Worm (Caenorhabditis elegans) whole organism, L3 larva: ENCODE data around the gene gly-8.

Experiments
- aly-2 ChIP-seq: fragments of 150-350 bp; optimal IDR thresholded peaks from 2 replicates; lab custom pipeline; 2014; ENCODE audit warnings: missing biosample characterization, missing genetic modification characterization
- elt-3 ChIP-seq, 3 experiments: fragments of 150-350 bp in 1 of 3; sonication (generic microtip) in 2 of 3; optimal IDR thresholded peaks; 2 replicates in 2 of 3; 4 replicates in 1 of 3; lab custom pipeline; 2014 to 2017; ENCODE audit warnings: missing biosample characterization in 3 of 3, missing genetic modification characterization in 3 of 3
- hmg-11 ChIP-seq: sonication (generic microtip); optimal IDR thresholded peaks from 2 replicates; lab custom pipeline; 2016; ENCODE audit warnings: missing genetic modification characterization, missing compliant biosample characterization
- snpc-4 ChIP-seq: fragments of 150-350 bp; optimal IDR thresholded peaks from 2 replicates; lab custom pipeline; 2014; ENCODE audit warnings: missing biosample characterization, missing genetic modification characterization
- tbx-2 ChIP-seq: sonication (generic microtip); optimal IDR thresholded peaks from 2 replicates; lab custom pipeline; 2016; ENCODE audit warnings: mild to moderate bottlenecking, missing genetic modification characterization, missing compliant biosample characterization
- zag-1 ChIP-seq: fragments of 150-350 bp; optimal IDR thresholded peaks from 2 replicates; lab custom pipeline; 2014; ENCODE audit warnings: missing biosample characterization, missing genetic modification characterization

DNA sequence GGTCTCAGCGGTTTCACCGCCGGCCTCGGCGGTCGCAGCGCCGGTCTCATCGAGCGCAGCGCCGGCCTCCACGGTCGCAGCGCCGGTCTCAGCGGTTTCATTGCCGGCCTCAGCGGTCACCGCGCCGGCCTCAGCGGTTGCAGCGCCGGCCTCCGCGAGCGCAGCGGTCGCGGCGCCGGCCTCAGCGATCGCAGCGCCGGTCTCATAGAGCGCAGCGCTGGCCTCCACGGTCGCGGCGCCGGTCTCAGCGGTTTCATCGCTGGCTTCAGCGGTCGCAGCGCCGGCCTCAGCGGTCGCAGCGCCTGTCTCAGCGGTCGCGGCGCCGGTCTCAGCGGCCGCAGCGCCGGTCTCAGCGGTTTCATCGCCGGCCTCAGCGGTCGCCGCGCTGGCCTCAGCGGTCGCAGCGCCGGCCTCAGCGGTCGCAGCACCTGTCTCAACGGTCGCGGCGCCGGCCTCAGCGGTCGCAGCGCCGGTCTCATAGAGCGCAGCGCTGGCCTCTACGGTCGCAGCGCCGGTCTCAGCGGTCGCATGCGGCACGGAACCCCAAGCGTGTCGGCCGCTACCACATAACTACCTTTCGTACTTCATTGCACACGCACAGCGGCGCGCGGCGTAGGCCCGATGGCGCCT lies 13.3 kb upstream of the gly-8 start:
- TF ChIP-seq aly-2 (tag; lab: Kevin White, UChicago) (no peak), tbx-2 (tag; lab: Kevin White, UChicago) (no peak), hmg-11 (tag; lab: Kevin White, UChicago) (no peak), snpc-4 (tag; lab: Kevin White, UChicago) (no peak), zag-1 (tag; lab: Kevin White, UChicago) (no peak), elt-3 (tag; optimal IDR thresholded peaks at IDR 0.05; lab: Kevin White, UChicago) (no peak)
